Worm (Caenorhabditis elegans): ENCODE measurements around the gene drd-5.
"Not testable (repeated sequence)": the region's sequence is repeated elsewhere in the genome, so short reads cannot be mapped to it uniquely, and the experiment has no call there.

Gene drd-5

DNA sequence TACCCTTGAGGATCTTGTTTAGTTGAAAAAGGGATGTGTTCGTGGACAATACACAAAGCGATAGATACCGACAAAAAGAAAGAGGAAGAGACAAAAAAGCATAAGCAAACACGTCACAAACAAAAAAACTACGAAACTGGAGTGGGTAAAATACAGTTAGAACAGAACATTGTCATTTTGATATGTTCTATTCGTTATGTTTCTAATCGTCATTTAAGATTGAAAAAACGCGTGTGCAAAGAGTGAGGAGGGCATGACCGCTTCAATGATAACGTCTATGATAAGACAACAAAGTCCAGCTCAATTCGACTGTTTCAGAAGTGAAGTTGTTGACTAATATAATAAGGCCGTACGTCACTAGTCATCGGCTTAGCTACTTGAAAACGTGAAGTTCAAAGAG is 9.2 kb upstream of the drd-5 start:
- no peak for TF ChIP-seq him-1 (tag; optimal IDR thresholded peaks at IDR 0.05)
- TF ChIP-seq dao-5 (tag; optimal IDR thresholded peaks at IDR 0.05): no peak
- TF ChIP-seq W03F9.2 (tag; optimal IDR thresholded peaks at IDR 0.05): no peak

DNA sequence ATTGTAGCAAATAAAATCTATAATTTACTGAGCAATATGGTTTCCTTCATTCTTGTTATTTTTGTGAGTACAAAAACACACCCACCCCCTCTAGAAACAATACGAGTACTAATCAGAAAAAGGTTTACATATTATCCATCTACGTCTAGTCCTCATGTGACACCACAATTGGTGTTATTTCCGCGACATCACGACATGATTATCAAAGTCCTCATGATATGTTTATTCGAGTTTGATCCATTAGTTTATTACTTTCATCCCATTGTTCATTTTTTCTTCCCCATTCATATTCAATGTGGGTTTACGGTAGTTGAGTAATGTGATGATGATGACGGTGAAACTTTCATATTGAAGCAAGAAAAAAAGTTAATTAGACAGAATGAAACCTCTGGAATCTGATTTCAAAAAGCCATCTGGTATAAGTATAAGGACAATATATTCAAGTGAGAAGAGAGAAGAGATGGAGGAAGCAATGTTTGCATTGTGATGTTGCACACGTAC is 8.2 kb upstream of the drd-5 start:
- TF ChIP-seq W03F9.2 (tag; optimal IDR thresholded peaks at IDR 0.05): no peak
- TF ChIP-seq him-1 (tag; optimal IDR thresholded peaks at IDR 0.05): no peak
- no peak for TF ChIP-seq dao-5 (tag; optimal IDR thresholded peaks at IDR 0.05)

DNA sequence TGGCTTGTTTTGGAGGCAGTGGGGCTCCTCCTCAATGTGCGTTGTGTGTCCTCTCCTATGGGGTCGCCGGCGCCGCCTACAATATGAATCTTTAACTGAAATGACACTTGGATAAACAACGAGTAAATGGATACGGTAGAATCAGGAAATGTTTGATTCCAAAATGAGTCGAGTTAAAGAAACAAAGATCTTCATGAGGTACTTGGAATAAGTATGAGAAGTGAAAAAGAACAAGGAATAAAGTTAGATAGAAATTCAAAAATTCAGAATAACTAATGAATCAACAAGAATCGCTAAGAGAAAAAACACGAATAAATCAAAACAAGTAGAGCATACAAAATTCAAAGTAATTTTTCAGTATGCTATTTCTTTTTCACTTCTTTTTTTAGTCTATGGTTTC is 4.8 kb upstream of the drd-5 start, which contains the start of gene npr-28:
npr-28 (minus strand) TSS at position 101 of the 400 bp plus-strand sequence.
- TF ChIP-seq dao-5 (tag; optimal IDR thresholded peaks at IDR 0.05) (no peak), him-1 (tag; optimal IDR thresholded peaks at IDR 0.05) (no peak), W03F9.2 (tag; optimal IDR thresholded peaks at IDR 0.05) (no peak)

DNA sequence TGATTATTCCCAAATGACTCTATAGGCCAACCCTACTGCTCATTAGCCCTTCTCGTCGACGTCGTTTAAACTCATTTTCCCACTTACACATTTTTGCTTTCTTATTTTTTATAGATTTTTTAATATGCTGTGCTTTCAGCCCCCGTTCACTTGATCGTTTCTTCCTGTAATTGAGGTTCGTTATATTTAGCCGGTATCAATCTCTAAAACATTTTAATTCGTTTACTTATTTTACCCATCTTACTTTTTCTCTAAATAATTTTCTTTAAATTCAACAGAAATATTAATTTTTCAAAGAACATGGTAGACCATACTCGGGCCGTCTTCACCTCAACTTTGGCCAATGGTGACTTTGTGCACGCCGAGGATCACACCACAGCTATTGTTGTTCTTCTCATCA is 4.5 kb downstream of the drd-5 start, which contains the start of gene F55E10.1:
F55E10.1 (plus strand) TSS at position 301 of the 400 bp plus-strand sequence.
- TF ChIP-seq W03F9.2 (tag; optimal IDR thresholded peaks at IDR 0.05): no peak
- no peak for TF ChIP-seq him-1 (tag; optimal IDR thresholded peaks at IDR 0.05)
- no peak for TF ChIP-seq dao-5 (tag; optimal IDR thresholded peaks at IDR 0.05)

DNA sequence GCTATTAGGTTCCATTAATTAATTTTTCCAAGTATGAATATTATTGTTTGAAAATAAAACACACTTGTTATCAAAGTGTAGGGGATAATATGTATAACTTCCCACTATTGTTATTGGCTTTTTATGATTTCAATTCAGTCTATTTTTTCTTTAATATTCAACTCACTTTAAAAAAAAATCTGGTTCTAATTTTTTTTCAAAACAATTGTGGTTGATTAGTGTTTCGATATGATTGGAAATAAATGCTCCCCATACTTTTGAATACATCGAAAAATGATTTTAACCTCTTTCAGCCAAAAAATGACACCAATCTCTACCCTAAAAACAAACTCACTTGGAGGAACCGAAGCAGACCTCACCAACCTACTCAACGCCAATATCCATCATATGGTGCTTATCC is 5.8 kb downstream of the drd-5 start, which contains the start of gene F55E10.2:
F55E10.2 (plus strand) TSS at position 301 of the 400 bp plus-strand sequence.
- no peak for TF ChIP-seq him-1 (tag; optimal IDR thresholded peaks at IDR 0.05)
- TF ChIP-seq W03F9.2 (tag; optimal IDR thresholded peaks at IDR 0.05): no peak
- no peak for TF ChIP-seq dao-5 (tag; optimal IDR thresholded peaks at IDR 0.05)

DNA sequence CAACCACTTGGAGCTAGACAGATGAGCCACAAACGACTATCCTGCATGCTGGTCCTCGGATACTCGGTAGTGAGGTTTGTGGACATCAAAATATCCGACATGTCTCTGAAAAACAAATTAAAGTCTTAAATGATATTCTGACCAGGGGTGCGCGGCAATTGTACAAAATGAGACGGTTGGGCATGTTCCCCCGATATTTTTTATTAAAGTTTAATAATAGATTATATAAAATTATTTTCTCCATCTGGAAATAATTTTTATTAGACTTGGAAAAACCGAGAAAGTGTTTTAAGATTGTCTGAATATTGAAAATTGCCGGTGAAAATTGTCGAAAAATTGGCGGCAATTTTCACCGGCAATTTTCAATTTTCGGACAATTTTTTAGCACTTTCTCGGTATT is 18.3 kb downstream of the drd-5 start, which contains the start of gene F55E10.4:
F55E10.4 (minus strand) TSS at position 101 of the 400 bp plus-strand sequence.
- TF ChIP-seq him-1 (tag; optimal IDR thresholded peaks at IDR 0.05): no peak

DNA sequence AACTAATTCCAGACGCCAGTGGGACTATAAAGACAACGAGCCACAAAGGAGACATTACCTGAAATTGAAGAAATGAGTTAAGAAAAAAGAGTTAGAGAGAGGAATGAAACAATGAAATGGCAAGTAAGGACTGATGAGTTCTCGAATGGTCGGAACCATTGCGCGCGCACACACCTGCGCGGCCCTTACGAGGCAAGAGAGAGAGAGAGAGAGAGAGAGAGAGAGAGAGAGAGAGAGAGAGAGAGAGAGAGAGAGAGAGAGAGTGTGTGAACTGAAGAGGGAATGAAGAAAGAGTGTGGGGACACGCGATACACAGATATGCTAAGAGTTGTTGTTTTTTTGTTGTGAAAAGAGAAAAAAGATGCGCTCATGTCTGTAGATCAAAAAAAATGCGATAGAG is 19.8 kb downstream of the drd-5 start, which contains the start of gene R09F10.8:
R09F10.8 (minus strand) TSS at position 58 of the 400 bp plus-strand sequence.
- TF ChIP-seq him-1 (tag; optimal IDR thresholded peaks at IDR 0.05) (no peak), dao-5 (tag; optimal IDR thresholded peaks at IDR 0.05) (no peak), W03F9.2 (tag; optimal IDR thresholded peaks at IDR 0.05) (no peak)

DNA sequence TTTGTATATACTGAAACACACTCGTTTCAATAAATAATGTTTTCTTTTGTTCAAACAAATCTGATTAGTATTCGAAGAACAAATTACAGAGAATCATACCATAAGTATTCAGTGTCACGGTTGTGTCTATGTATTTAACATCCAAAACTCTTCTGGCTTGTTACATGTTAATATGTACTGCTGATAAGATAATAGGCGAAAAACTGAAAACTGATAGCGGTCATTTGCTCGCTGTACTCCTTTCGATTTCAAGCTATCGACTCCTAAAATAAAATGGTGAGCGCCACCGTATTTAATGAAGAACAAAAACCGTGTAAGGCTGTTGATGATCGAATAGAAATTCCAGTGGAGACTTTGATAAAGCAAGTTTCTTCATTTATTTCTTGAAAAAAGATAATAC is 22.8 kb downstream of the drd-5 start, which contains the start of gene R09F10.1:
R09F10.1 (plus strand) TSS at position 222 of the 400 bp plus-strand sequence.
- TF ChIP-seq W03F9.2 (tag; optimal IDR thresholded peaks at IDR 0.05) (no peak), him-1 (tag; optimal IDR thresholded peaks at IDR 0.05) (no peak), dao-5 (tag; optimal IDR thresholded peaks at IDR 0.05) (no peak)

DNA sequence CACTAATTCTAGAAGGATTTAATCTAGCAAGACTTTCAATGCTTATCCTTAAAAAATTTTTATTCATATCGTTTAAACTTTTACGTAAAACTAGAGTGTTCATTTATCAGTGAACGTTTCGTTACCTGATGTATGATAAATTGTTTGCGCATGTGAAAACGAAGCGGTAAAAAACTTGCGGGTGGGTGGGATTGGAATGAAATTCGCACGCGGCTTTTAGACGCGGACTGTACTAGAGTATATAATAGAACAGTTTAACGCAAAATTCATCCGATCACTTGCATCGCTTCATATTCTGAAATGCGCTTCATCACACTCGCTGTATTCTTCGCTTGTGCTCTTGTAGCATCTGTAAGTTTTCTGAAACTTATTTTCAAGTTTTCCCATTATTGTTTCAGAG is 24.3 kb downstream of the drd-5 start, which contains the start of gene abu-9:
abu-9 (plus strand) TSS at position 301 of the 400 bp plus-strand sequence.
- not testable (repeated sequence) for TF ChIP-seq dao-5, W03F9.2, him-1 (tag; optimal IDR thresholded peaks at IDR 0.05)

DNA sequence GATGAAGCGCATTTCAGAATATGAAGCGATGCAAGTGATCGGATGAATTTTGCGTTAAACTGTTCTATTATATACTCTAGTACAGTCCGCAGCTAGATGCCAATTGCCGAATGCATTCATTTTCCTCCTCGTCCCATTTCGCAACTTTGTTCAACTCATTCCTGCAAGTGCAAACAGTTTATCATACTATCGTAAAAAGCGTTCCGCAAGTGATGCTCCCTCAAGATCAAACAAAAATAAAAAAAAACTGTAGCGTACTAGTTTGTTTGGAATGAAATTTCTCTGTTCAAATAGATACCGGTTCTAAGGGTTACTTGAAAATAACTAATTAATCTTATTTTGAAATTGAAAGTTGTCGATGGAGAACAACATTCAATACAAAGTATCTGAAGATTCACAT is 25.3 kb downstream of the drd-5 start, which contains the start of gene pqn-57:
pqn-57 (minus strand) TSS at position 101 of the 400 bp plus-strand sequence.
- no peak for TF ChIP-seq dao-5 (tag; optimal IDR thresholded peaks at IDR 0.05)
- no peak for TF ChIP-seq him-1 (tag; optimal IDR thresholded peaks at IDR 0.05)
- TF ChIP-seq W03F9.2 (tag; optimal IDR thresholded peaks at IDR 0.05): no peak

DNA sequence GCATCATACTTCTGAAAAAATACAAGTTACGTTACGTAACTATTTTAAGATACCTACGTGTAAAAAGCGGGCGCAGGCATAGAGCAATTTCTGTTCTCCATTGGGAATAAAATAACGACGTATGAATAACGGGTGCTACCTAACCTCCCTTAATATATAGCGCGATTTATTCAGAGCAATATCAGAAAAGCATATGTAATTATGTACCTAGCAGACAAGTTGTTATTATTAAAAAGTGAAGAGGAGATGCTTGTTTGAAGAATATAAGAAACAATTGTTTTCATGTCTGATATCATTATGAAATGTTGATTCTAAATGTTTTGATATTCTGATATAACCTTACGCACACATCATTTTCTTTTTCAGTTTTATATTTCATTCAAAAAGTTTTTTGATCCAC is 27.2 kb downstream of the drd-5 start, which contains the start of gene srh-11:
srh-11 (minus strand) TSS at position 101 of the 400 bp plus-strand sequence.
- TF ChIP-seq W03F9.2 (tag; optimal IDR thresholded peaks at IDR 0.05) (no peak), him-1 (tag; optimal IDR thresholded peaks at IDR 0.05) (no peak), dao-5 (tag; optimal IDR thresholded peaks at IDR 0.05) (no peak)

DNA sequence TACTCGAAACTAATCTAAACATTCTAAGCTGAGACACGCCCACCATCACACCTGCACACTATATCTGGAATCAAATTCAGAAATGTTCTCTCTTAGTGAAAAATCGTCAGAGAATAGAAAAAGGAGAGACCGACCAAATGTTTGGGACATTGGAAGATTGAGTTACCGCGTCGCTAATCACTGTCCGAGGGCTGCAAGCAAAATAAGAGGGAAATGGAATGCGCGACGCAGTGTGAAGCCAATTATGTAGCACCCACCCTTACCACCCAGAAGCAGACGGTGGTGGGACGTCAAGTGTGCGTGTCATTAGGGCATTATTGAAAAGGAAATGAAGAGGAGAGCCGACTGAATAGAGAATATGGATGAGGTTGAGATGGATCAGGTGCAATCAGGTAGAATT is 34.6 kb downstream of the drd-5 start:
- TF ChIP-seq W03F9.2 (tag; optimal IDR thresholded peaks at IDR 0.05) (no peak), him-1 (tag; optimal IDR thresholded peaks at IDR 0.05) (no peak), dao-5 (tag; optimal IDR thresholded peaks at IDR 0.05) (no peak)

DNA sequence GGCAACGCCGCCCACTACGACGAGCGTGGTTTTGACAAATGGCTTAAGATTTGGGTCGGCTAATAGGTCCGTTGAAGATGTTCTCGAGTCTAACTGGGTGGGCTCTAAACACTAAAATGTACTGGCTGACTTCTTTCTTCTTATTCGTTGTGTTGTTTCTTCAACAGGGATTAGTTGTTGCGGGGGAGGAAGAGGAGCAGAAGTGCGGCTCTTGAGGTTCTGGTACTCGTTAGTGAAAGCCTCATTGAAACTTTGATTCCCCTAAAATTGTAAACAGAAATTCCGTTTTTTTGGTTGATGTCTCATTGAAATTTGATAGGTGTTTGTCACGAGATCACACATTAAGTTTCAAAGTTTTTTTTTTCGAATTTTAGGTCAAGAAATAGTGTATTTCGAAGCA is 35.4 kb downstream of the drd-5 start:
- TF ChIP-seq dao-5 (tag; optimal IDR thresholded peaks at IDR 0.05) (no peak), him-1 (tag; optimal IDR thresholded peaks at IDR 0.05) (no peak), W03F9.2 (tag; optimal IDR thresholded peaks at IDR 0.05) (no peak)

DNA sequence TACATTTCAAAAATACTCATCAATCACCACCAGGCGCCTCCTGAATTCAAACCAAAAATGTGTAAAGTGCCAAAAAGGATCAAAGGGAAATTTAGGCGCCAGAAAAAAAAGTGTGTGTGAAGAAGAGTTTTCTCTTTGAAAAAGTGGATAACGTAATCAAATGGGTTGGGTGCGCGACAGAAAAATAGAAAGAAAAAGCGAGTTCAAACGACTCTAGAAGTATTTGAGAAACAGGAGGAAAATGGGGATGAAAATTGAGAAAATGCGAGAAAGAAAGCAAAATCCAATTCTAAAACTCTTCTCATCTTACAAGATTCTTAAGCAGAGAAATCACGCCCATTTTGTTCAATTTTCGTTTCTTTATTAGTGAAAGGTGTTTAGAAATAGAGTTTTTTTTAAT is 37.7 kb downstream of the drd-5 start:
- TF ChIP-seq dao-5 (tag; optimal IDR thresholded peaks at IDR 0.05) (no peak), him-1 (tag; optimal IDR thresholded peaks at IDR 0.05) (no peak), W03F9.2 (tag; optimal IDR thresholded peaks at IDR 0.05) (no peak)

DNA sequence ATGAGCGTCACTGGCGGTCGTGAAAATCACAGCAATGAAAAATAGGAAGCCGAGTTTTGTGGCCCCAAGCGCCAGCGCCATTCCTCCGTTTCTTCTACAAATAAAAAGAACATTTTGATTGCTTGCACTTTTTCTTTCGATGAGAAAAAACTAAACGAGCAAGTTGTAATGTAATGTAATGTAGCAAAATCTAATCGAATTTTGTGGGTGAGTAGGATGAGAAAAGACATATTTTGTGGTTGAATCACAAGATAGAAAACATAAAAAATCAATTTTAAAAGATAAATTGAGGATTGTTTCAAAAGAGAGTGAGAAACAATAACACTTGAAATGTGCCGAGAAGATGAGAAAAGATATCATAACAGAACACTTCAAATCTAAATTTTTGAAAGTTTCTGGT is 38.5 kb downstream of the drd-5 start, which contains the start of gene R09F10.5:
R09F10.5 (minus strand) TSS at position 101 of the 400 bp plus-strand sequence.
- TF ChIP-seq W03F9.2 (tag; optimal IDR thresholded peaks at IDR 0.05) (no peak), him-1 (tag; optimal IDR thresholded peaks at IDR 0.05) (no peak), dao-5 (tag; optimal IDR thresholded peaks at IDR 0.05) (no peak)

Data from whole organism, L4/young adult.